Worm (Caenorhabditis elegans) whole organism, L3 larva: ENCODE results near the gene pes-5.

Source experiments
- R02D3.7 ChIP-seq: fragments of 150-350 bp; optimal IDR thresholded peaks from 2 replicates; lab custom pipeline; 2014; ENCODE audit warnings: missing biosample characterization, missing genetic modification characterization
- ZK546.5 ChIP-seq: sonication (generic microtip); optimal IDR thresholded peaks from 2 replicates; lab custom pipeline; 2017; ENCODE audit warnings: missing biosample characterization, missing genetic modification characterization
- aly-2 ChIP-seq: fragments of 150-350 bp; optimal IDR thresholded peaks from 2 replicates; lab custom pipeline; 2014; ENCODE audit warnings: missing biosample characterization, missing genetic modification characterization
- ama-1 ChIP-seq: fragments of 150-350 bp; optimal IDR thresholded peaks from 2 replicates; lab custom pipeline; 2018
- ceh-16 ChIP-seq: sonication (generic microtip); optimal IDR thresholded peaks from 2 replicates; lab custom pipeline; 2017; ENCODE audit warnings: missing biosample characterization, missing genetic modification characterization
- ceh-82 ChIP-seq: fragments of 150-350 bp; optimal IDR thresholded peaks from 2 replicates; lab custom pipeline; 2014; ENCODE audit warnings: missing biosample characterization, missing genetic modification characterization
- ceh-9 ChIP-seq: sonication (generic microtip); optimal IDR thresholded peaks from 2 replicates; lab custom pipeline; 2018; ENCODE audit warnings: missing biosample characterization, missing genetic modification characterization
- daf-12 ChIP-seq: fragments of 150-350 bp; optimal IDR thresholded peaks from 2 replicates; lab custom pipeline; 2014; ENCODE audit warnings: missing biosample characterization, missing genetic modification reagents, missing genetic modification characterization
- egl-27 ChIP-seq: sonication (generic microtip); optimal IDR thresholded peaks from 4 replicates; lab custom pipeline; 2017; ENCODE audit warnings: missing biosample characterization, missing genetic modification reagents, missing genetic modification characterization
- egl-5 ChIP-seq: fragments of 150-350 bp; optimal IDR thresholded peaks from 2 replicates; lab custom pipeline; 2017; ENCODE audit warnings: missing biosample characterization, missing genetic modification reagents, missing genetic modification characterization, inconsistent platforms
- elt-3 ChIP-seq, 3 experiments: fragments of 150-350 bp in 1 of 3; sonication (generic microtip) in 2 of 3; optimal IDR thresholded peaks; 2 replicates in 2 of 3; 4 replicates in 1 of 3; lab custom pipeline; 2014 to 2017; ENCODE audit warnings: missing biosample characterization in 3 of 3, missing genetic modification characterization in 3 of 3
- fkh-10 ChIP-seq: sonication (generic microtip); optimal IDR thresholded peaks from 2 replicates; lab custom pipeline; 2017; ENCODE audit warnings: missing biosample characterization, missing genetic modification reagents, missing genetic modification characterization
- fos-1 ChIP-seq: fragments of 150-350 bp; optimal IDR thresholded peaks from 2 replicates; lab custom pipeline; 2014; ENCODE audit warnings: missing biosample characterization, missing genetic modification characterization
- jun-1 ChIP-seq: fragments of 150-350 bp; optimal IDR thresholded peaks from 2 replicates; lab custom pipeline; 2014; ENCODE audit warnings: missing biosample characterization, missing genetic modification reagents, missing genetic modification characterization
- lin-15B ChIP-seq: fragments of 150-350 bp; optimal IDR thresholded peaks from 2 replicates; lab custom pipeline; 2014; ENCODE audit warnings: missing biosample characterization, missing genetic modification characterization
- lin-39 ChIP-seq: fragments of 150-350 bp; optimal IDR thresholded peaks from 2 replicates; lab custom pipeline; 2018; ENCODE audit warnings: missing biosample characterization, missing genetic modification reagents, missing genetic modification characterization
- lsy-12 ChIP-seq: sonication (generic microtip); optimal IDR thresholded peaks from 2 replicates; lab custom pipeline; 2016; ENCODE audit warnings: mild to moderate bottlenecking, missing genetic modification characterization, missing compliant biosample characterization
- mdl-1 ChIP-seq: fragments of 150-350 bp; optimal IDR thresholded peaks from 2 replicates; lab custom pipeline; 2014; ENCODE audit warnings: missing biosample characterization, missing genetic modification characterization
- mml-1 ChIP-seq: fragments of 150-350 bp; sonication (generic microtip); optimal IDR thresholded peaks from 3 replicates; lab custom pipeline; 2014; ENCODE audit warnings: missing biosample characterization, missing genetic modification characterization
- nfya-1 ChIP-seq: sonication (generic microtip); optimal IDR thresholded peaks from 2 replicates; lab custom pipeline; 2017; ENCODE audit warnings: missing genetic modification characterization, mild to moderate bottlenecking, missing compliant biosample characterization, antibody characterized with exemption, moderate library complexity; ENCODE audit not compliant: insufficient read depth
- nhr-23 ChIP-seq: fragments of 150-350 bp; optimal IDR thresholded peaks from 2 replicates; lab custom pipeline; 2014; ENCODE audit warnings: missing biosample characterization, missing genetic modification reagents, missing genetic modification characterization
- nhr-237 ChIP-seq: fragments of 150-350 bp; optimal IDR thresholded peaks from 2 replicates; lab custom pipeline; 2014; ENCODE audit warnings: missing biosample characterization, missing genetic modification characterization
- nhr-25 ChIP-seq: sonication (generic microtip); optimal IDR thresholded peaks from 2 replicates; lab custom pipeline; 2017; ENCODE audit warnings: missing biosample characterization, missing genetic modification characterization
- nhr-28 ChIP-seq: fragments of 150-350 bp; optimal IDR thresholded peaks from 2 replicates; lab custom pipeline; 2014; ENCODE audit warnings: missing biosample characterization, missing genetic modification characterization
- nhr-43 ChIP-seq: sonication (generic microtip); optimal IDR thresholded peaks from 2 replicates; lab custom pipeline; 2016; ENCODE audit warnings: mild to moderate bottlenecking, missing genetic modification characterization, missing compliant biosample characterization; ENCODE audit not compliant: poor library complexity, severe bottlenecking
- nhr-67 ChIP-seq: fragments of 150-350 bp; optimal IDR thresholded peaks from 2 replicates; lab custom pipeline; 2014; ENCODE audit warnings: missing biosample characterization, missing genetic modification characterization
- nhr-76 ChIP-seq: fragments of 150-350 bp; sonication (generic microtip); optimal IDR thresholded peaks from 5 replicates; lab custom pipeline; 2014; ENCODE audit warnings: missing biosample characterization, missing genetic modification characterization
- nhr-77 ChIP-seq: fragments of 150-350 bp; optimal IDR thresholded peaks from 2 replicates; lab custom pipeline; 2014; ENCODE audit warnings: missing biosample characterization, missing genetic modification characterization
- pha-4 ChIP-seq: fragments of 150-350 bp; optimal IDR thresholded peaks from 2 replicates; lab custom pipeline; 2014; ENCODE audit warnings: missing biosample characterization, missing genetic modification reagents, missing genetic modification characterization
- pqm-1 ChIP-seq: fragments of 150-350 bp; optimal IDR thresholded peaks from 2 replicates; lab custom pipeline; 2017; ENCODE audit warnings: missing biosample characterization, missing genetic modification characterization, inconsistent platforms
- sea-2 ChIP-seq: fragments of 150-350 bp; sonication (generic microtip); optimal IDR thresholded peaks from 4 replicates; lab custom pipeline; 2014; ENCODE audit warnings: missing biosample characterization, missing genetic modification reagents, missing genetic modification characterization
- skn-1 ChIP-seq: fragments of 150-350 bp; optimal IDR thresholded peaks from 2 replicates; lab custom pipeline; 2014; ENCODE audit warnings: missing biosample characterization, missing genetic modification characterization
- snpc-4 ChIP-seq: fragments of 150-350 bp; optimal IDR thresholded peaks from 2 replicates; lab custom pipeline; 2014; ENCODE audit warnings: missing biosample characterization, missing genetic modification characterization
- tbx-2 ChIP-seq: sonication (generic microtip); optimal IDR thresholded peaks from 2 replicates; lab custom pipeline; 2016; ENCODE audit warnings: mild to moderate bottlenecking, missing genetic modification characterization, missing compliant biosample characterization
- unc-39 ChIP-seq: sonication (generic microtip); optimal IDR thresholded peaks from 4 replicates; lab custom pipeline; 2017; ENCODE audit warnings: missing biosample characterization, missing genetic modification characterization
- unc-62 ChIP-seq: fragments of 150-350 bp; sonication (generic microtip); optimal IDR thresholded peaks from 4 replicates; lab custom pipeline; 2014; ENCODE audit warnings: missing biosample characterization, missing genetic modification reagents, missing genetic modification characterization
- ztf-4 ChIP-seq: fragments of 150-350 bp; optimal IDR thresholded peaks from 2 replicates; lab custom pipeline; 2014; ENCODE audit warnings: missing biosample characterization, missing genetic modification characterization

Gene pes-5

DNA sequence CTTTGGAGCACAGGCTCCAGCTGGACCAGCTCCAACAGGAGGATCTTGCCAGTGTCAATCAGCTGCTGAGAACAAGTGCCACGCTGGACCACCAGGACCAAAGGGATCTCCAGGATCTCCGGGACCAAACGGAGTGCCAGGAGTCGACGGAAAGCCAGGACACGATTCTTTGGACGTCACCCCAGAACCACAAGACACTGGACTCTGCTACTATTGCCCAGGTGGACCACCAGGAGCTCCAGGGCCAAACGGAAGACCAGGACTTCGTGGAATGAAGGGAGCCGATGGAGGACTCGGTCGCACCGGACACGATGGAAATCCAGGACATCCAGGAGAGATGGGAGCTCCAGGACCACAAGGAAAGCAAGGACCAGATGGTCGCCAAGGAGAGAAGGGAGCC is 39.1 kb upstream of the pes-5 start:
- TF ChIP-seq lin-15B = no peak
- TF ChIP-seq mdl-1 (tag; lab: Kevin White, UChicago) = no peak
- TF ChIP-seq nhr-67 = no peak
- TF ChIP-seq ceh-9 (tag; lab: Kevin White, UChicago) = no peak
- no peak for TF ChIP-seq nhr-76 (tag; lab: Kevin White, UChicago)
- no peak for TF ChIP-seq elt-3 (tag; optimal IDR thresholded peaks at IDR 0.05; lab: Kevin White, UChicago)
- TF ChIP-seq egl-5 (tag; lab: Kevin White, UChicago) = no peak
- TF ChIP-seq nhr-25 (tag; lab: Kevin White, UChicago) = no peak
- no peak for TF ChIP-seq ZK546.5 (tag; lab: Kevin White, UChicago)
- no peak for TF ChIP-seq snpc-4 (tag; lab: Kevin White, UChicago)
- TF ChIP-seq tbx-2 (tag; lab: Kevin White, UChicago) = no peak
- TF ChIP-seq nfya-1 (tag; lab: Kevin White, UChicago) = no peak
- no peak for TF ChIP-seq ceh-82 (tag; lab: Kevin White, UChicago)
- no peak for TF ChIP-seq nhr-28 (tag; lab: Kevin White, UChicago)
- no peak for TF ChIP-seq jun-1
- no peak for TF ChIP-seq egl-27 (tag; lab: Kevin White, UChicago)
- no peak for TF ChIP-seq lsy-12
- no peak for TF ChIP-seq skn-1 (tag; lab: Kevin White, UChicago)
- no peak for TF ChIP-seq daf-12

DNA sequence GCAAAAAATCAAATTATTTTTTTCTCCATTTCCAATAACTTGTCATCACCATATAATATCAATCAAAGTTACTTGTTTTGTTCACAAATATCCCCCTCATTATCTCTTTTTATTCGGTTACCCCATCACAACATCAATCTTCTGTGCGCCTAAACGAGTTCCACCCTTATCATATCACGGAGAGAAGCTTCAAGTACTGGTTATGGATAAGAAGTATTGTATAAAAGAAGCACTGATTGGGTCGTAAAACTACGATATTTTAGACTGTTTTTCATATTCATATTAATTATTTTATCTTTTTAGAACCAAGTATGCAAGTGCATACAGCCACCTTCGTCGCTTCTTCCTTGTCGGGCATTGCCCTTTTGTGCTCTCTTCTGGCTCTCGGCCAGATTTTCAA is 38.4 kb upstream of the pes-5 start, which contains the start of gene col-84:
Gene col-84, plus strand, starts transcription at position 301 of the 400 bp plus-strand sequence.
- TF ChIP-seq lin-39 (tag; lab: Kevin White, UChicago) (no peak), pha-4 (tag; lab: Kevin White, UChicago) (no peak), fos-1 (tag; lab: Kevin White, UChicago) (no peak), nfya-1 (tag; lab: Kevin White, UChicago) (no peak), ama-1 (no peak), nhr-43 (tag; lab: Kevin White, UChicago) (no peak), elt-3 (tag; optimal IDR thresholded peaks at IDR 0.05; lab: Kevin White, UChicago) (no peak)

- no peak for TF ChIP-seq nhr-76 (tag; lab: Kevin White, UChicago)
- TF ChIP-seq ceh-9 (tag; lab: Kevin White, UChicago) = no peak
- no peak for TF ChIP-seq unc-39 (tag; lab: Kevin White, UChicago)
- TF ChIP-seq snpc-4 (tag; lab: Kevin White, UChicago) = no peak
- TF ChIP-seq pqm-1 (tag; lab: Kevin White, UChicago) = no peak
- TF ChIP-seq fos-1 (tag; lab: Kevin White, UChicago) = no peak
- no peak for TF ChIP-seq sea-2 (GFP tag; lab: Kevin White, UChicago)
- no peak for TF ChIP-seq R02D3.7 (tag; lab: Kevin White, UChicago)
- TF ChIP-seq nhr-237 (tag; lab: Kevin White, UChicago) = no peak
- no peak for TF ChIP-seq fkh-10
- TF ChIP-seq aly-2 (tag; lab: Kevin White, UChicago) = no peak
- TF ChIP-seq pha-4 (tag; lab: Kevin White, UChicago) = no peak
- TF ChIP-seq ceh-82 (tag; lab: Kevin White, UChicago) = no peak
- no peak for TF ChIP-seq nhr-23 (tag; lab: Kevin White, UChicago)
- TF ChIP-seq nhr-28 (tag; lab: Kevin White, UChicago) = no peak
- TF ChIP-seq lin-39 (tag; lab: Kevin White, UChicago) = no peak
Measured at ce11 chrII:11865644-11866043, 35.8 kb upstream of the pes-5 start, which contains the start of gene K12D12.4. K12D12.4 (minus strand) TSS chrII:11865744.

- TF ChIP-seq unc-62 (no peak), pqm-1 (tag; lab: Kevin White, UChicago) (no peak), egl-5 (tag; lab: Kevin White, UChicago) (no peak), tbx-2 (tag; lab: Kevin White, UChicago) (no peak), ztf-4 (tag; lab: Kevin White, UChicago) (no peak), ceh-16 (no peak), nhr-23 (tag; lab: Kevin White, UChicago) (no peak), mml-1 (tag; lab: Kevin White, UChicago) (no peak), nhr-237 (tag; lab: Kevin White, UChicago) (no peak), skn-1 (tag; lab: Kevin White, UChicago) (no peak), elt-3 (tag; optimal IDR thresholded peaks at IDR 0.05; lab: Kevin White, UChicago) (no peak), nhr-77 (tag; lab: Kevin White, UChicago) (no peak), lin-15B (no peak), nhr-67 (no peak), nhr-25 (tag; lab: Kevin White, UChicago) (no peak), ceh-82 (tag; lab: Kevin White, UChicago) (no peak), pha-4 (tag; lab: Kevin White, UChicago) (no peak), unc-39 (tag; lab: Kevin White, UChicago) (no peak), sea-2 (GFP tag; lab: Kevin White, UChicago) (no peak)
Measured at ce11 chrII:11860623-11861079, 30.8 kb upstream of the pes-5 start, which contains the start of gene K12D12.5. K12D12.5 (plus strand) TSS chrII:11861029.
